Worm (Caenorhabditis elegans) whole organism, young adult: ENCODE measurements around the gene nep-1.

ENCODE experiments used
- B0019.2 ChIP-seq: fragments of 200-800 bp; sonication (Bioruptor generic); conservative IDR thresholded peaks from 2 replicates; pipeline ENCODE4 v1.3.6; 2022; ENCODE audit warnings: missing genetic modification reagents, missing genetic modification characterization, missing compliant biosample characterization
- C06A6.2 ChIP-seq: fragments of 200-800 bp; sonication (Bioruptor generic); conservative IDR thresholded peaks from 2 replicates; pipeline ENCODE4 v1.3.6; 2022; ENCODE audit warnings: missing genetic modification characterization, missing compliant biosample characterization
- C17E4.6 ChIP-seq: fragments of 200-800 bp; sonication (Bioruptor generic); IDR thresholded peaks from 2 replicates; pipeline ENCODE4 v1.3.6; 2022; ENCODE audit warnings: missing genetic modification reagents, missing genetic modification characterization, missing compliant biosample characterization
- F23B12.7 ChIP-seq: sonication (generic microtip); optimal IDR thresholded peaks from 2 replicates; lab custom pipeline; 2017; ENCODE audit warnings: missing genetic modification characterization, mild to moderate bottlenecking, missing compliant biosample characterization, antibody characterized with exemption, moderate library complexity; ENCODE audit not compliant: insufficient read depth
- F37B4.10 ChIP-seq: fragments of 200-800 bp; sonication (Bioruptor generic); IDR thresholded peaks from 2 replicates; pipeline ENCODE4 v1.3.6; 2022; ENCODE audit warnings: missing genetic modification characterization, missing compliant biosample characterization
- F52B5.7 ChIP-seq: sonication (generic microtip); optimal IDR thresholded peaks from 2 replicates; lab custom pipeline; 2016; ENCODE audit warnings: mild to moderate bottlenecking, missing genetic modification characterization, missing compliant biosample characterization
- K11D2.4 ChIP-seq: fragments of 200-800 bp; sonication (Bioruptor generic); IDR thresholded peaks from 2 replicates; pipeline ENCODE4 v1.3.6; 2022; ENCODE audit warnings: missing genetic modification reagents, missing genetic modification characterization, missing compliant biosample characterization
- ZK185.1 ChIP-seq: sonication (generic microtip); optimal IDR thresholded peaks from 2 replicates; lab custom pipeline; 2016; ENCODE audit warnings: mild to moderate bottlenecking, missing genetic modification characterization, missing compliant biosample characterization; ENCODE audit not compliant: poor library complexity, severe bottlenecking
- attf-5 ChIP-seq: fragments of 200-800 bp; sonication (Bioruptor generic); optimal IDR thresholded peaks from 2 replicates; lab custom pipeline; 2018; ENCODE audit warnings: mild to moderate bottlenecking, missing genetic modification characterization, missing compliant biosample characterization
- bed-2 ChIP-seq: fragments of 200-800 bp; sonication (Bioruptor generic); IDR thresholded peaks from 2 replicates; pipeline ENCODE4 v1.3.6; 2022; ENCODE audit warnings: missing genetic modification reagents, missing genetic modification characterization, missing compliant biosample characterization
- cebp-1 ChIP-seq, 2 experiments: fragments of 200-800 bp in 1 of 2; sonication (Bioruptor generic) in 1 of 2; sonication (generic microtip) in 1 of 2; IDR thresholded peaks in 1 of 2; optimal IDR thresholded peaks in 1 of 2; 2 replicates each; pipeline versions ENCODE4 v1.3.6 to Lab custom; 2017 to 2022; ENCODE audit warnings: missing compliant biosample characterization in 2 of 2, missing genetic modification characterization in 2 of 2, mild to moderate bottlenecking in 1 of 2, missing genetic modification reagents in 1 of 2, moderate library complexity in 1 of 2
- ceh-58 ChIP-seq: fragments of 200-800 bp; sonication (Bioruptor generic); IDR thresholded peaks from 2 replicates; pipeline ENCODE4 v1.3.6; 2022; ENCODE audit warnings: missing genetic modification characterization, missing compliant biosample characterization
- ceh-79 ChIP-seq: sonication (generic microtip); optimal IDR thresholded peaks from 2 replicates; lab custom pipeline; 2017; ENCODE audit warnings: mild to moderate bottlenecking, missing genetic modification characterization, missing compliant biosample characterization
- chd-7 ChIP-seq: sonication (generic microtip); optimal IDR thresholded peaks from 2 replicates; lab custom pipeline; 2016; ENCODE audit warnings: mild to moderate bottlenecking, missing genetic modification characterization, moderate library complexity, missing compliant biosample characterization
- dox-1 ChIP-seq: fragments of 200-800 bp; sonication (Bioruptor generic); IDR thresholded peaks from 2 replicates; pipeline ENCODE4 v1.3.6; 2022; ENCODE audit warnings: missing genetic modification reagents, missing genetic modification characterization, missing compliant biosample characterization
- dpl-1 ChIP-seq: fragments of 150-350 bp; optimal IDR thresholded peaks from 2 replicates; lab custom pipeline; 2014; ENCODE audit warnings: missing biosample characterization, missing genetic modification reagents, missing genetic modification characterization
- egl-18 ChIP-seq: fragments of 200-800 bp; sonication (Bioruptor generic); IDR thresholded peaks from 2 replicates; pipeline ENCODE4 v1.3.6; 2022; ENCODE audit warnings: missing genetic modification reagents, missing genetic modification characterization, missing compliant biosample characterization
- egl-44 ChIP-seq: fragments of 200-800 bp; sonication (Bioruptor generic); IDR thresholded peaks from 2 replicates; pipeline ENCODE4 v1.3.6; 2022; ENCODE audit warnings: missing genetic modification reagents, missing genetic modification characterization, missing compliant biosample characterization
- ets-4 ChIP-seq: fragments of 200-800 bp; sonication (Bioruptor generic); optimal IDR thresholded peaks from 2 replicates; lab custom pipeline; 2018; ENCODE audit warnings: mild to moderate bottlenecking, missing genetic modification characterization, missing compliant biosample characterization
- fkh-3 ChIP-seq: sonication (generic microtip); optimal IDR thresholded peaks from 2 replicates; lab custom pipeline; 2016; ENCODE audit warnings: mild to moderate bottlenecking, missing genetic modification characterization, missing compliant biosample characterization
- hlh-26 ChIP-seq: fragments of 200-800 bp; sonication (Bioruptor generic); conservative IDR thresholded peaks from 2 replicates; pipeline ENCODE4 v1.3.6; 2022; ENCODE audit warnings: missing genetic modification reagents, missing genetic modification characterization, missing compliant biosample characterization
- let-607 ChIP-seq, 2 experiments: fragments of 200-800 bp in 1 of 2; sonication (Bioruptor generic) in 1 of 2; sonication (generic microtip) in 1 of 2; optimal IDR thresholded peaks; 2 replicates each; lab custom pipeline; 2016 to 2018; ENCODE audit warnings: mild to moderate bottlenecking in 2 of 2, missing compliant biosample characterization in 2 of 2, missing genetic modification characterization in 2 of 2, moderate library complexity in 2 of 2, missing genotype in 1 of 2
- lin-35 ChIP-seq, 3 experiments: fragments of 150-350 bp in 2 of 3; sonication (generic microtip) in 1 of 3; optimal IDR thresholded peaks; 2 replicates each; lab custom pipeline; 2014 to 2018; ENCODE audit warnings: missing biosample characterization in 3 of 3, missing genetic modification characterization in 3 of 3, missing genetic modification reagents in 3 of 3
- lin-40 ChIP-seq: sonication (generic microtip); optimal IDR thresholded peaks from 2 replicates; lab custom pipeline; 2016; ENCODE audit warnings: missing genetic modification characterization, mild to moderate bottlenecking, missing compliant biosample characterization, missing genotype, missing genetic modification reagents
- lin-54 ChIP-seq: fragments of 200-800 bp; sonication (Bioruptor generic); optimal IDR thresholded peaks from 2 replicates; lab custom pipeline; 2018; ENCODE audit warnings: mild to moderate bottlenecking, missing genetic modification characterization, missing compliant biosample characterization
- madf-3 ChIP-seq: fragments of 200-800 bp; sonication (Bioruptor generic); IDR thresholded peaks from 2 replicates; pipeline ENCODE4 v1.3.6; 2022; ENCODE audit warnings: missing genetic modification reagents, missing genetic modification characterization, missing compliant biosample characterization
- mcd-1 ChIP-seq: fragments of 200-800 bp; sonication (Bioruptor generic); IDR thresholded peaks from 2 replicates; pipeline ENCODE4 v1.3.6; 2022; ENCODE audit warnings: missing genetic modification reagents, missing genetic modification characterization, missing compliant biosample characterization
- mes-4 ChIP-seq: sonication (generic microtip); optimal IDR thresholded peaks from 2 replicates; lab custom pipeline; 2016; ENCODE audit warnings: missing genotype, missing genetic modification characterization, missing compliant biosample characterization
- nfyb-1 ChIP-seq: fragments of 200-800 bp; sonication (Bioruptor generic); IDR thresholded peaks from 2 replicates; pipeline ENCODE4 v1.3.6; 2022; ENCODE audit warnings: missing genetic modification reagents, missing genetic modification characterization, missing compliant biosample characterization
- nhr-80 ChIP-seq: sonication (generic microtip); optimal IDR thresholded peaks from 2 replicates; lab custom pipeline; 2016; ENCODE audit warnings: missing genetic modification characterization, missing compliant biosample characterization
- nhr-90 ChIP-seq: sonication (generic microtip); optimal IDR thresholded peaks from 2 replicates; lab custom pipeline; 2016; ENCODE audit warnings: missing genotype, mild to moderate bottlenecking, missing genetic modification characterization, missing compliant biosample characterization
- pha-4 ChIP-seq: fragments of 150-350 bp; sonication (generic microtip); optimal IDR thresholded peaks from 2 replicates; lab custom pipeline; 2014; ENCODE audit warnings: missing biosample characterization, missing genetic modification reagents, missing genetic modification characterization
- rcor-1 ChIP-seq: fragments of 200-800 bp; sonication (Bioruptor generic); IDR thresholded peaks from 2 replicates; pipeline ENCODE4 v1.3.6; 2022; ENCODE audit warnings: missing genetic modification reagents, missing genetic modification characterization, missing compliant biosample characterization
- rec-8 ChIP-seq, 2 experiments: sonication (generic microtip); optimal IDR thresholded peaks; 2 replicates each; lab custom pipeline; 2016; ENCODE audit warnings: mild to moderate bottlenecking in 2 of 2, missing genetic modification characterization in 2 of 2, missing genetic modification reagents in 2 of 2, missing genotype in 2 of 2, missing biosample characterization in 1 of 2, missing compliant biosample characterization in 1 of 2, moderate library complexity in 1 of 2
- repo-1 ChIP-seq: sonication (generic microtip); optimal IDR thresholded peaks from 2 replicates; lab custom pipeline; 2017; ENCODE audit warnings: mild to moderate bottlenecking, missing genetic modification characterization, missing compliant biosample characterization
- rpc-1 ChIP-seq, 2 experiments: fragments of 150-350 bp in 1 of 2; sonication (generic microtip) in 1 of 2; optimal IDR thresholded peaks; 2 replicates each; lab custom pipeline; 2014 to 2018; ENCODE audit warnings: missing biosample characterization in 1 of 2, missing genetic modification characterization in 1 of 2, missing genetic modification reagents in 1 of 2, missing genotype in 1 of 2
- sdz-38 ChIP-seq: sonication (generic microtip); optimal IDR thresholded peaks from 2 replicates; lab custom pipeline; 2016; ENCODE audit warnings: missing genotype, missing genetic modification characterization, missing compliant biosample characterization
- sea-2 ChIP-seq: fragments of 200-800 bp; sonication (Bioruptor generic); IDR thresholded peaks from 2 replicates; pipeline ENCODE4 v1.3.6; 2022; ENCODE audit warnings: missing genetic modification characterization, missing compliant biosample characterization
- snpc-3.4 ChIP-seq: sonication (generic microtip); optimal IDR thresholded peaks from 2 replicates; lab custom pipeline; 2017; ENCODE audit warnings: missing genetic modification characterization, mild to moderate bottlenecking, missing compliant biosample characterization, antibody characterized with exemption, moderate library complexity, missing genotype, missing genetic modification reagents
- somi-1 ChIP-seq: fragments of 200-800 bp; sonication (Bioruptor generic); optimal IDR thresholded peaks from 2 replicates; lab custom pipeline; 2018; ENCODE audit warnings: mild to moderate bottlenecking, missing genetic modification characterization, missing compliant biosample characterization
- sptf-2 ChIP-seq: fragments of 200-800 bp; sonication (Bioruptor generic); optimal IDR thresholded peaks from 2 replicates; lab custom pipeline; 2018; ENCODE audit warnings: mild to moderate bottlenecking, missing genetic modification characterization, missing compliant biosample characterization
- tlf-1 ChIP-seq: fragments of 200-800 bp; sonication (Bioruptor generic); optimal IDR thresholded peaks from 2 replicates; lab custom pipeline; 2018; ENCODE audit warnings: mild to moderate bottlenecking, missing genetic modification characterization, missing compliant biosample characterization
- xnd-1 ChIP-seq: sonication (generic microtip); optimal IDR thresholded peaks from 2 replicates; lab custom pipeline; 2016; ENCODE audit warnings: missing genotype, missing genetic modification reagents, missing genetic modification characterization, missing compliant biosample characterization
- zfh-2 ChIP-seq: fragments of 200-800 bp; sonication (Bioruptor generic); conservative IDR thresholded peaks from 2 replicates; pipeline ENCODE4 v1.3.6; 2022; ENCODE audit warnings: missing genetic modification reagents, missing genetic modification characterization, missing compliant biosample characterization
- zim-3 ChIP-seq: sonication (generic microtip); optimal IDR thresholded peaks from 2 replicates; lab custom pipeline; 2017; ENCODE audit warnings: mild to moderate bottlenecking, missing genetic modification characterization, moderate library complexity, missing compliant biosample characterization
- ztf-18 ChIP-seq: sonication (generic microtip); optimal IDR thresholded peaks from 2 replicates; lab custom pipeline; 2016; ENCODE audit warnings: missing genotype, mild to moderate bottlenecking, missing genetic modification characterization, missing compliant biosample characterization
- ztf-22 ChIP-seq: fragments of 200-800 bp; sonication (Bioruptor generic); optimal IDR thresholded peaks from 2 replicates; lab custom pipeline; 2018; ENCODE audit warnings: mild to moderate bottlenecking, missing genetic modification characterization, moderate library complexity, missing compliant biosample characterization

Gene nep-1

ce11 chrII:11619895-11620439 is 37.0 kb downstream of the nep-1 start (continued):
- TF ChIP-seq xnd-1 (no peak), ceh-79 (tag; lab: Kevin White, UChicago) (no peak), F23B12.7 (tag; lab: Kevin White, UChicago) (no peak), tlf-1 (GFP tag; lab: Kevin White, UChicago) (no peak), madf-3 (GFP tag; lab: Robert Waterston, UW) (0 out of 2 replicates have a peak, but pooled peaks have one; percentile 36), C06A6.2 (GFP tag; lab: Robert Waterston, UW) (no peak), somi-1 (GFP tag; lab: Kevin White, UChicago) (peak; percentile 77), mcd-1 (GFP tag; lab: Robert Waterston, UW) (peak; percentile 73), ztf-18 (tag; lab: Kevin White, UChicago) (peak; percentile 55), egl-18 (peak; percentile 80), sptf-2 (GFP tag; lab: Kevin White, UChicago) (no peak), dpl-1 (GFP tag; lab: Kevin White, UChicago) (no peak), ceh-58 (GFP tag; lab: Robert Waterston, UW) (no peak), K11D2.4 (GFP tag; lab: Robert Waterston, UW) (peak; percentile 87), F52B5.7 (tag; lab: Kevin White, UChicago) (peak; percentile 31), lin-40 (tag; lab: Kevin White, UChicago) (peak; percentile 86), chd-7 (tag; lab: Kevin White, UChicago) (peak; percentile 59), zfh-2 (GFP tag; lab: Robert Waterston, UW) (peak; percentile 100), nhr-80 (tag; lab: Kevin White, UChicago) (peak; percentile 100), attf-5 (GFP tag; lab: Kevin White, UChicago) (peak; percentile 87), hlh-26 (GFP tag; lab: Robert Waterston, UW) (no peak), lin-35 (GFP tag; optimal IDR thresholded peaks at IDR 0.05; lab: Kevin White, UChicago) (peak in 1 of 3 experiments; percentile 36), pha-4 (tag; lab: Kevin White, UChicago) (no peak), sea-2 (GFP tag; lab: Robert Waterston, UW) (no peak), cebp-1 (GFP tag; IDR thresholded peaks at IDR 0.05; lab: Robert Waterston, UW) (peak; percentile 71), cebp-1 (tag; optimal IDR thresholded peaks at IDR 0.05; lab: Kevin White, UChicago) (peak; percentile 89), egl-44 (peak; percentile 72; the same call in 1 of the 2 replicates), sdz-38 (tag; lab: Kevin White, UChicago) (no peak), dox-1 (peak; percentile 87), let-607 (tag; optimal IDR thresholded peaks at IDR 0.05; lab: Kevin White, UChicago) (peak; percentile 51 to 68), rpc-1 (optimal IDR thresholded peaks at IDR 0.05; lab: Kevin White, UChicago) (no peak), rpc-1 (tag; optimal IDR thresholded peaks at IDR 0.05; lab: Kevin White, UChicago) (no peak), bed-2 (GFP tag; lab: Robert Waterston, UW) (0 out of 2 replicates have a peak, but pooled peaks have one; percentile 53), snpc-3.4 (no peak), ets-4 (GFP tag; lab: Kevin White, UChicago) (peak; percentile 79), lin-54 (GFP tag; lab: Kevin White, UChicago) (peak; percentile 49), ZK185.1 (tag; lab: Kevin White, UChicago) (peak; percentile 66), repo-1 (tag; lab: Kevin White, UChicago) (peak; percentile 39), nhr-90 (tag; lab: Kevin White, UChicago) (peak; percentile 68), zim-3 (tag; lab: Kevin White, UChicago) (no peak), nfyb-1 (GFP tag; lab: Robert Waterston, UW) (peak; percentile 79), ztf-22 (peak; percentile 63), mes-4 (tag; lab: Kevin White, UChicago) (no peak), rcor-1 (GFP tag; lab: Robert Waterston, UW) (no peak), F37B4.10 (GFP tag; lab: Robert Waterston, UW) (0 out of 2 replicates have a peak, but pooled peaks have one; percentile 12), fkh-3 (tag; lab: Kevin White, UChicago) (no peak), rec-8 (tag; optimal IDR thresholded peaks at IDR 0.05; lab: Kevin White, UChicago) (no peak), B0019.2 (no peak), C17E4.6 (GFP tag; lab: Robert Waterston, UW) (no peak)
